Worm (Caenorhabditis elegans) whole organism, midembryonic: ENCODE results near the gene fbxa-77.

Source experiments
- cog-1 ChIP-seq: sonication (generic microtip); optimal IDR thresholded peaks from 2 replicates; lab custom pipeline; 2016; ENCODE audit warnings: missing genetic modification characterization, missing compliant biosample characterization
- flt-1 ChIP-seq: fragments of 200-800 bp; sonication (Bioruptor generic); IDR thresholded peaks from 2 replicates; pipeline ENCODE4 v1.3.6; 2022; ENCODE audit warnings: missing genetic modification characterization, missing compliant biosample characterization
- klf-2 ChIP-seq: fragments of 200-800 bp; sonication (Bioruptor generic); conservative IDR thresholded peaks from 2 replicates; pipeline ENCODE4 v1.3.6; 2022; ENCODE audit warnings: missing genetic modification reagents, missing genetic modification characterization, missing compliant biosample characterization
- med-1 ChIP-seq: sonication (generic microtip); optimal IDR thresholded peaks from 2 replicates; lab custom pipeline; 2017; ENCODE audit warnings: missing genetic modification characterization, mild to moderate bottlenecking, missing compliant biosample characterization, antibody characterized with exemption, missing genetic modification reagents; ENCODE audit not compliant: insufficient read depth
- ref-1 ChIP-seq: fragments of 200-800 bp; sonication (Bioruptor generic); conservative IDR thresholded peaks from 2 replicates; pipeline ENCODE4 v1.3.6; 2022; ENCODE audit warnings: missing genetic modification reagents, missing genetic modification characterization, missing compliant biosample characterization
- tab-1 ChIP-seq: fragments of 200-800 bp; sonication (Bioruptor generic); IDR thresholded peaks from 2 replicates; pipeline ENCODE4 v1.3.6; 2022; ENCODE audit warnings: missing genetic modification characterization, missing compliant biosample characterization
- ztf-23 ChIP-seq: fragments of 200-800 bp; sonication (Bioruptor generic); IDR thresholded peaks from 2 replicates; pipeline ENCODE4 v1.3.6; 2022; ENCODE audit warnings: missing genetic modification reagents, missing genetic modification characterization, missing compliant biosample characterization
- ztf-29 ChIP-seq: fragments of 200-800 bp; sonication (Bioruptor generic); IDR thresholded peaks from 2 replicates; pipeline ENCODE4 v1.3.6; 2022; ENCODE audit warnings: missing genetic modification reagents, missing genetic modification characterization, missing compliant biosample characterization

ce11 chrIII:1214121-1214673 is 35.1 kb upstream of the fbxa-77 start:
- TF ChIP-seq ztf-23 (GFP tag; lab: Robert Waterston, UW) (no peak), flt-1 (GFP tag; lab: Robert Waterston, UW) (no peak), ref-1 (GFP tag; lab: Robert Waterston, UW) (no peak), tab-1 (GFP tag; lab: Robert Waterston, UW) (no peak), ztf-29 (no peak), cog-1 (tag; lab: Kevin White, UChicago) (no peak), med-1 (no peak), klf-2 (GFP tag; lab: Robert Waterston, UW) (0 out of 2 replicates have a peak, but pooled peaks have one; percentile 43)
